Worm (Caenorhabditis elegans): ENCODE results near the gene srsx-26.

srsx-26 gene

DNA sequence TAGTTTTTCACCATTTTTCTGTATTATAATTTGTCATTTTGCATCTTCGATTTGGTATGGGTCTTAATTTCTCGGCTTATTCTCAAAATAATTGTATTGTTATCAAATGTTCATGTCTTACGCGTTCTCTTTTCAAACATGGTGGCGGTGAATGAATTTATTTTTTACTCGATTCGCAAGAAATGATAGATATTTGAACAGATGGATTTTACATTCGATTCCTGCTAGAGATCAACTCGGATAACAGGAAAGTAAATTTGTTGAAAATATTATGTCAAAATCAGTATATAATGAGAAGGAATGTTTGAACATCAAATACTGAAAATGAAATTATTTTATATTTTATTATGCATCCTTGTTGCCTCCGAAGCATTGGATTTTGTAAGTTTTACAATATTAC lies 34.5 kb downstream of the srsx-26 start, which contains the start of gene ZK856.4:
ZK856.4 (plus strand) TSS at position 301 of the 400 bp plus-strand sequence.
- TF ChIP-seq attf-6 (GFP tag; IDR thresholded peaks at IDR 0.05) = no peak
- no peak for TF ChIP-seq snpc-1.1 (tag; optimal IDR thresholded peaks at IDR 0.05; ENCODE audit: insufficient read depth)
- no peak for TF ChIP-seq Y53F4B.3 (GFP tag; IDR thresholded peaks at IDR 0.05)
- no peak for TF ChIP-seq ztf-28 (GFP tag; IDR thresholded peaks at IDR 0.05)
- no peak for TF ChIP-seq mxl-1 (tag; optimal IDR thresholded peaks at IDR 0.05)
- no peak for TF ChIP-seq athp-1 (tag; optimal IDR thresholded peaks at IDR 0.05)
- TF ChIP-seq T07F8.4 (tag; optimal IDR thresholded peaks at IDR 0.05) = no peak
- TF ChIP-seq egl-18 (GFP tag; IDR thresholded peaks at IDR 0.05) = no peak
- no peak for TF ChIP-seq let-526 (GFP tag; IDR thresholded peaks at IDR 0.05)
- no peak for TF ChIP-seq K12H6.12 (tag; optimal IDR thresholded peaks at IDR 0.05)
- no peak for TF ChIP-seq rec-8 (tag; optimal IDR thresholded peaks at IDR 0.05)
- TF ChIP-seq cebp-1 (GFP tag; IDR thresholded peaks at IDR 0.05) = no peak
- TF ChIP-seq cebp-1 (tag; optimal IDR thresholded peaks at IDR 0.05) = no peak
- TF ChIP-seq madf-10 (tag; optimal IDR thresholded peaks at IDR 0.05) = no peak
- TF ChIP-seq let-607 (tag; optimal IDR thresholded peaks at IDR 0.05) = no peak
- TF ChIP-seq F49E8.2 (tag; optimal IDR thresholded peaks at IDR 0.05; ENCODE audit: insufficient read depth) = no peak

DNA sequence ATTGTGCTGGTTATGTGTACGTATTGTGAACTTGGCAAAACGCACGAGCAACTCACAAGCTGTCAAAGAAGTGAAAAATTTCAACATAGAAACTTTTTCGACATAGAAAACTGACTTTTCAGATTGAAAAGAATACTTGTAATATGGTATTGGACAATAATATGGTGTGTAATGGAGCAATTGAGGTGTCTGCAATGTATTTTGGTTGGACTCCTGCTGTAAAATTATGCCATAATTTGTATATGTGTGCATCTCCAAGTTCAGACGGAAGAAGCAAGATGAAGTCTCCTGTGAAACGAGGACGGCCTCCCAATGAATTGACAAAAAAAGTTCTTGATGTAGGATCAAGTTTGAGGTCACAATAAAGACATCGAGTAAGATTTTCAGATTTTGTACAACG lies 35.4 kb downstream of the srsx-26 start:
- no peak for TF ChIP-seq T07F8.4 (tag; optimal IDR thresholded peaks at IDR 0.05)
- no peak for TF ChIP-seq ztf-28 (GFP tag; IDR thresholded peaks at IDR 0.05)

DNA sequence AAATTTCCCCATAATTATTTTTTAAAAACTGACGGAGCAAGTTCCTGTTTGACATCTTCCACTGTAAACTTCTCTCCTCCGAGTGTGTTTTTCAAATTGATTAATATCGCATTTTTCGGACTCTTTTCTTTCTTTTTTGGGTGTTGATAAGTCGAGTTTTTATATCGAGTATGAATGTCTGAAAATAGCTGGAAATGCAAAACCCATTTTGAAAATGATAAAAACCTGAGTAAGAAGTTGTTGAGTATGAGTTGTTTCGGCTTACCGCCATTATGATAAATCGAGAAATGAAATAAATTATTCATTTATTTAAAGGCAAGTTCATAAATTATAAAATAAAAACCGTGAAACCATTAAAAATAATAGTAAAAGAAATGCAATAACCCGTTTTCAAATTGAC lies 37.3 kb downstream of the srsx-26 start, which contains the start of gene ZK856.18:
ZK856.18 (minus strand) TSS at position 289 of the 400 bp plus-strand sequence.
- TF ChIP-seq zim-3 (tag; optimal IDR thresholded peaks at IDR 0.05) (no peak), pha-4 (tag; optimal IDR thresholded peaks at IDR 0.05) (no peak), tlf-1 (GFP tag; optimal IDR thresholded peaks at IDR 0.05) (no peak), efl-1 (GFP tag; optimal IDR thresholded peaks at IDR 0.05) (no peak), lsy-27 (tag; optimal IDR thresholded peaks at IDR 0.05; ENCODE audit: borderline replicate concordance, insufficient read depth) (no peak), ztf-3 (GFP tag; optimal IDR thresholded peaks at IDR 0.05) (no peak), unc-130 (GFP tag; optimal IDR thresholded peaks at IDR 0.05) (no peak)

DNA sequence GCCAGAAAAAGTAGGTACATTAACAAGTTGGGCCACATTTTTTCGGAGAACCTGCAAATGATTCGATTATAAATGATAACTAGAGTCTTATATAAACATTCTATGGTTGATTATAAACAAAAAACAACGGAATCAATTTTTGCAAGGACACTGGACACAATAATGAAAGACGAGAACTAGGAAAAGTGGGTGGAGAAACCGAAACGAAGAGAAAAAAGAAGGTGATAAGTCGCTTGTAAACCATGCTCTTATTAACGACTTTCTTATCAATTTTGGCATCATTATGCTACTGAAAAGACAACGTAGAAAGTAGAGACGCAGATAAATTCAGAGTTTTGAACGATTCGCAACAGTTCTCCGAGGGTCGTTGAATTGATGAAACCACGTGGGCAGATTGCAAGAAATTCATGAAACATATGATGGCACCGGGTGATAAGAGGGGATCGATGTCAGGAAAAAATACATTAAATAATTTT lies 41.7 kb downstream of the srsx-26 start, which contains the start of gene ZK856.5:
ZK856.5 (minus strand) TSS at position 51 of the 476 bp plus-strand sequence.
- TF ChIP-seq F22D6.2 (tag; optimal IDR thresholded peaks at IDR 0.05) (no peak), F57C9.4 (tag; optimal IDR thresholded peaks at IDR 0.05) (no peak), T26A5.8 (tag; optimal IDR thresholded peaks at IDR 0.05) (no peak), B0336.3 (GFP tag; IDR thresholded peaks at IDR 0.05) (no peak), let-607 (tag; optimal IDR thresholded peaks at IDR 0.05) (peak in 1 of 2 experiments; percentile 16), nhr-80 (tag; optimal IDR thresholded peaks at IDR 0.05) (peak; percentile 69), ztf-6 (GFP tag; IDR thresholded peaks at IDR 0.05) (no peak)

DNA sequence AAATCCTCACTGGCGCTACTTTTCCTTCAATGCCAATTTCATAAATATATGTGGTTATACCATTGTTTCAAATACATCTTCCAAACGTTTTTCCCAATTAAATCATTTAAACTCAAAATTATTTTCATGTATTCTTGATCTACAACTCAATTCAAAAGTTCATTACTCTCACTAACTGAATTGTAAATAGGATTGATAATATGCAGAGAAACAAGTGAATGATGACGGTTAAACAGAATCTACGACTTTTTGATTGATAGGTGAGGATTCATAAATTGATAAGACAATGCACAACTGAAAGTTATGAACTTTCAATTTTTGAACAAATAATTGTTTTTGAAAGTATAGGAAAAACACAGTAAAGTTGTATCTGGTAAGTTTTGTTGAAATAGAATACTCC lies 42.8 kb downstream of the srsx-26 start:
- TF ChIP-seq B0019.2 (GFP tag; conservative IDR thresholded peaks at IDR 0.05) (no peak), Y53G8AR.9 (GFP tag; conservative IDR thresholded peaks at IDR 0.05) (no peak), let-526 (GFP tag; IDR thresholded peaks at IDR 0.05) (no peak), somi-1 (GFP tag; optimal IDR thresholded peaks at IDR 0.05) (no peak), pbrm-1 (GFP tag; IDR thresholded peaks at IDR 0.05) (no peak), nhr-80 (tag; optimal IDR thresholded peaks at IDR 0.05) (peak; percentile 23)

Data from whole organism, young adult.